Fruit fly (Drosophila melanogaster) whole organism: ENCODE results near the gene CG4230.

Experiments
- CG8478 ChIP-seq: fragments of >200 bp; optimal IDR thresholded peaks from 2 replicates; lab custom pipeline; 2018; ENCODE audit warnings: inconsistent platforms
- Dll ChIP-seq: fragments of >200 bp; optimal IDR thresholded peaks from 2 replicates; lab custom pipeline; 2017
- EcR ChIP-seq, 2 experiments: fragments of >200 bp; optimal IDR thresholded peaks; 2 replicates each; lab custom pipeline; 2017; ENCODE audit warnings: missing biosample characterization in 2 of 2, missing genetic modification characterization in 2 of 2, missing genetic modification reagents in 2 of 2
- pan ChIP-seq: fragments of >200 bp; optimal IDR thresholded peaks from 2 replicates; lab custom pipeline; 2017
- psq ChIP-seq: fragments of >200 bp; optimal IDR thresholded peaks from 2 replicates; lab custom pipeline; 2017
- usp ChIP-seq: fragments of >200 bp; optimal IDR thresholded peaks from 2 replicates; lab custom pipeline; 2017; ENCODE audit warnings: missing biosample characterization, missing genetic modification characterization, mixed read lengths

The CG4230 gene

dm6 chr2L:5088649-5089270 is 7.3 kb upstream of the CG4230 start:
- no peak for TF ChIP-seq pan
- no peak for TF ChIP-seq psq (lab: Kevin White, UChicago)

DNA sequence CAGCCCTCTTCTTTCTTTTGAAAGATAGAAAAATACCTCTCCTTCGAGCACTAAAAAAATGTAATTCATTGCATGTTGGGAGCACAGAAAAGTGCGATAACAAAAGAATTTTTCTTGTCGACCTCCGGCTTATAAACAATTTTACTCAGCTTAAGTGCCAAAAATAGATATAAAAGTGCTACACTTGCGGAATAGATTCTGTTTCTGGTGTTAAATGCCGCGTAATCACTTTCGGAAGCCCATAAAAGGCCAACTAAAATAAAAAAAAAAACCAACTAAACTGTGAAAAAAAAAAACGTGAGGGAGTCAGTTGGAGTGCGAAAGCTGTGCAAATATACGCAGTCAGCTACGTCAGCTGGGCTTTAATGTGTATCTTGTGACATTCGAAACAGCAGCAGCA is 6.4 kb upstream of the CG4230 start:
- TF ChIP-seq pan (no peak), usp (no peak), CG8478 (lab: Kevin White, UChicago) (no peak), EcR (GFP tag; optimal IDR thresholded peaks at IDR 0.05; lab: Kevin White, UChicago) (no peak), psq (lab: Kevin White, UChicago) (no peak), Dll (no peak)

dm6 chr2L:5090352-5090751 is 5.7 kb upstream of the CG4230 start:
- TF ChIP-seq CG8478 (lab: Kevin White, UChicago) = no peak
- no peak for TF ChIP-seq psq (lab: Kevin White, UChicago)
- no peak for TF ChIP-seq usp
- no peak for TF ChIP-seq EcR (GFP tag; optimal IDR thresholded peaks at IDR 0.05; lab: Kevin White, UChicago)
- TF ChIP-seq Dll = no peak
- no peak for TF ChIP-seq pan

- TF ChIP-seq EcR (GFP tag; optimal IDR thresholded peaks at IDR 0.05; lab: Kevin White, UChicago) (no peak), pan (no peak), usp (no peak), CG8478 (lab: Kevin White, UChicago) (no peak), Dll (no peak), psq (lab: Kevin White, UChicago) (no peak)
Observed at dm6 chr2L:5092145-5092544, 3.9 kb upstream of the CG4230 start.

DNA sequence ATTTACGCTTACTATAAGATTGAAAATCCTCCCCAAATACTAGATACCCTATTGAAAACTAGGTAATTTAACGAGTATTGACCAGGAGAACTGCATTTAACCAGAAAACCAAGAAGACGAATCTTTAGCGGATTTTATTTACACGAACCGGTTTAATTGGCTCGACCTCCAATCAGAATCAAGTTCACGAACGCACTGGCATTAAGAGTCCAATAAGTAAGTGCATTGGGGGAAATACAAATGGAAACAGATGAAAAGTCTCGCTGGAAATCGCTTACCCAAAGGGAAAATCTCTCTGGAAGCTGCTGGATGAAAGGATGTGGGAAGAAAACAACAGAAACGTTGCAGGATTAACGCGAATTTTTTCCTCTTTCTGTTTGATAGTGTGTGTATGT is 3.4 kb upstream of the CG4230 start:
- no peak for TF ChIP-seq Dll
- no peak for TF ChIP-seq CG8478 (lab: Kevin White, UChicago)
- no peak for TF ChIP-seq psq (lab: Kevin White, UChicago)
- no peak for TF ChIP-seq EcR (GFP tag; optimal IDR thresholded peaks at IDR 0.05; lab: Kevin White, UChicago)
- TF ChIP-seq usp = no peak
- no peak for TF ChIP-seq pan

- TF ChIP-seq pan (no peak), CG8478 (lab: Kevin White, UChicago) (peak; percentile 92)
Observed at dm6 chr2L:5092992-5093695, 2.9 kb upstream of the CG4230 start, which contains the start of gene Pgant5. Gene Pgant5, minus strand, starts transcription at chr2L:5093592.

dm6 chr2L:5093772-5094350 is 2.2 kb upstream of the CG4230 start, which contains the start of gene CG5828:
Gene CG5828, plus strand, starts transcription at chr2L:5093976.
- no peak for TF ChIP-seq pan
- no peak for TF ChIP-seq Dll
- no peak for TF ChIP-seq EcR (GFP tag; optimal IDR thresholded peaks at IDR 0.05; lab: Kevin White, UChicago)
- TF ChIP-seq usp = no peak
- no peak for TF ChIP-seq CG8478 (lab: Kevin White, UChicago)
- no peak for TF ChIP-seq psq (lab: Kevin White, UChicago)

DNA sequence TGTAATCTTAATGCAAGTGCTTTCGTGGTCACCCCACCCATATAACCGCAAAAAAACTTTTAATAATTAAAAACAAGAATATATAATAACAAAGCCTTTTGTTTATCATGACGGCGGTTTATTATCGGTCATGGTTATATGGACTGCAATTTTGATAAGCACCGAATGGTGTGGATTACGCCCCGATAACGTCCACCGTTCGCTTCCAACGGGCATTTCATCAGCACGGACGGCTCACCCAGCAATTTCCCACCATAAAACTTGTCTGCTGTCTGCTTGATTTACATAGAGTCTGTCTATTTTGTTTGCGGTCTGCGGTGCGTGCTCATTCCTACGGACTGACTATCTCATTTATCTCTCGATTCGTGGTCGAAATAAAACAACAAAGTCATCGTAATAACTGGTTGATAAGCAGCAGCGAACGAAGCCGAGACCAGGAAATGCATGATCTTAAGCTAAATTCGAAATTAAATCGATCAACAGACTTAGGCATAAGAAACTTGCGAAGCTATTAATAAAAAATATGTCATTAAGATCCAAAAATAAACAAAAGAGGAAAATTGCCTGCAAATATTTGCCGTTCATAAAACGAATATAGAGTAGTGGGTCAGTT is 571 bp upstream of the CG4230 start:
- TF ChIP-seq pan (no peak), CG8478 (lab: Kevin White, UChicago) (no peak), psq (lab: Kevin White, UChicago) (no peak), Dll (no peak), EcR (GFP tag; optimal IDR thresholded peaks at IDR 0.05; lab: Kevin White, UChicago) (no peak), usp (no peak)

- TF ChIP-seq usp = no peak
- no peak for TF ChIP-seq Dll
- TF ChIP-seq psq (lab: Kevin White, UChicago) = no peak
- TF ChIP-seq pan = no peak
- TF ChIP-seq CG8478 (lab: Kevin White, UChicago) = no peak
- TF ChIP-seq EcR (GFP tag; optimal IDR thresholded peaks at IDR 0.05; lab: Kevin White, UChicago) = no peak
Observed at dm6 chr2L:5096761-5097160, 734 bp downstream of the CG4230 start.

dm6 chr2L:5099790-5100360 is 3.8 kb downstream of the CG4230 start, which contains the start of gene ND-13A:
Gene ND-13A, minus strand, starts transcription at chr2L:5100288.
- TF ChIP-seq EcR (GFP tag; optimal IDR thresholded peaks at IDR 0.05; lab: Kevin White, UChicago) (no peak), Dll (no peak), pan (no peak), CG8478 (lab: Kevin White, UChicago) (no peak), usp (no peak), psq (lab: Kevin White, UChicago) (no peak)

dm6 chr2L:5100577-5100976 is 4.5 kb downstream of the CG4230 start, which contains the start of gene Msp300:
Gene Msp300, plus strand, starts transcription at chr2L:5100877.
- TF ChIP-seq Dll = no peak
- TF ChIP-seq EcR (GFP tag; optimal IDR thresholded peaks at IDR 0.05; lab: Kevin White, UChicago) = no peak
- TF ChIP-seq pan = no peak

- TF ChIP-seq psq (lab: Kevin White, UChicago) (no peak), EcR (GFP tag; optimal IDR thresholded peaks at IDR 0.05; lab: Kevin White, UChicago) (no peak), Dll (no peak), pan (no peak), usp (no peak), CG8478 (lab: Kevin White, UChicago) (no peak)
Observed at dm6 chr2L:5103733-5104132, 7.7 kb downstream of the CG4230 start.
